Fruit fly (Drosophila melanogaster) whole organism, embryonic: Measurements from ENCODE around the gene Sfp26Ad.
A peak's percentile ranks its signal among the peaks of the same experiment; 100 is the strongest.

Experiments used
- Antp ChIP-seq: fragments of 200-800 bp; sonication (Bioruptor generic); optimal IDR thresholded peaks from 3 replicates; lab custom pipeline; 2016; ENCODE audit warnings: missing biosample characterization, missing genetic modification characterization
- Asciz ChIP-seq: fragments of 200-800 bp; sonication (Bioruptor generic); optimal IDR thresholded peaks from 2 replicates; lab custom pipeline; 2017; ENCODE audit warnings: missing biosample characterization, mild to moderate bottlenecking, missing genetic modification characterization, missing genetic modification reagents
- Bgb ChIP-seq: fragments of 200-800 bp; sonication (Bioruptor generic); IDR thresholded peaks from 2 replicates; pipeline ENCODE4 v1.3.6; 2022; ENCODE audit warnings: missing biosample characterization, missing genetic modification characterization; ENCODE audit not compliant: partially characterized antibody
- Bteb2 ChIP-seq: fragments of 200-800 bp; sonication (Bioruptor generic); optimal IDR thresholded peaks from 2 replicates; lab custom pipeline; 2016; ENCODE audit warnings: missing biosample characterization, missing genetic modification characterization
- CG10147 ChIP-seq: fragments of 200-800 bp; sonication (Bioruptor generic); optimal IDR thresholded peaks from 2 replicates; lab custom pipeline; 2019; ENCODE audit warnings: missing biosample characterization, mild to moderate bottlenecking, missing genetic modification characterization, moderate library complexity
- CG11723 ChIP-seq: fragments of 200-800 bp; sonication (Bioruptor generic); optimal IDR thresholded peaks from 2 replicates; lab custom pipeline; 2017; ENCODE audit warnings: missing biosample characterization, mild to moderate bottlenecking, missing genetic modification characterization
- CG13123 ChIP-seq: fragments of 200-800 bp; sonication (Bioruptor generic); optimal IDR thresholded peaks from 2 replicates; lab custom pipeline; 2016; ENCODE audit warnings: missing biosample characterization, missing genetic modification characterization
- CG16863 ChIP-seq: fragments of 200-800 bp; sonication (Bioruptor generic); optimal IDR thresholded peaks from 3 replicates; lab custom pipeline; 2016; ENCODE audit warnings: missing biosample characterization, missing genetic modification characterization
- CG17385 ChIP-seq: fragments of 200-800 bp; sonication (Bioruptor generic); optimal IDR thresholded peaks from 3 replicates; lab custom pipeline; 2018; ENCODE audit warnings: missing biosample characterization, mild to moderate bottlenecking, missing genetic modification characterization
- CG18599 ChIP-seq: fragments of 200-800 bp; sonication (Bioruptor generic); optimal IDR thresholded peaks from 3 replicates; lab custom pipeline; 2017; ENCODE audit warnings: missing biosample characterization, missing genetic modification characterization, mild to moderate bottlenecking, moderate library complexity, missing genetic modification reagents
- CG3163 ChIP-seq: fragments of 200-800 bp; sonication (Bioruptor generic); optimal IDR thresholded peaks from 3 replicates; lab custom pipeline; 2016; ENCODE audit warnings: missing biosample characterization, missing genetic modification characterization
- CG34224 ChIP-seq: fragments of 200-800 bp; sonication (Bioruptor generic); IDR thresholded peaks from 3 replicates; pipeline ENCODE4 v1.3.6; 2022; ENCODE audit warnings: missing biosample characterization, missing genetic modification characterization; ENCODE audit not compliant: partially characterized antibody
- CG3995 ChIP-seq: fragments of 200-800 bp; sonication (Bioruptor generic); optimal IDR thresholded peaks from 3 replicates; lab custom pipeline; 2016; ENCODE audit warnings: missing biosample characterization, missing genetic modification characterization
- CG4328 ChIP-seq: fragments of 200-800 bp; sonication (Bioruptor generic); optimal IDR thresholded peaks from 3 replicates; lab custom pipeline; 2017; ENCODE audit warnings: missing biosample characterization, missing genetic modification reagents, missing genetic modification characterization
- CG43689 ChIP-seq: fragments of 200-800 bp; sonication (Bioruptor generic); IDR thresholded peaks from 2 replicates; pipeline ENCODE4 v1.3.6; 2022; ENCODE audit warnings: missing biosample characterization, missing genetic modification characterization
- CG4404 ChIP-seq: fragments of 200-800 bp; sonication (Bioruptor generic); IDR thresholded peaks from 2 replicates; pipeline ENCODE4 v1.3.6; 2022; ENCODE audit warnings: missing biosample characterization, missing genetic modification characterization
- CG4617 ChIP-seq: fragments of 200-800 bp; sonication (Bioruptor generic); optimal IDR thresholded peaks from 3 replicates; lab custom pipeline; 2016; ENCODE audit warnings: missing biosample characterization, missing genetic modification characterization, borderline replicate concordance
- CG4820 ChIP-seq: fragments of 200-800 bp; sonication (Bioruptor generic); optimal IDR thresholded peaks from 3 replicates; lab custom pipeline; 2016; ENCODE audit warnings: missing biosample characterization, missing genetic modification characterization
- CG6683 ChIP-seq: fragments of 200-800 bp; sonication (Bioruptor generic); optimal IDR thresholded peaks from 2 replicates; lab custom pipeline; 2017; ENCODE audit warnings: missing biosample characterization, mild to moderate bottlenecking, missing genetic modification characterization, missing genetic modification reagents
- CG7271 ChIP-seq: fragments of 200-800 bp; sonication (Bioruptor generic); optimal IDR thresholded peaks from 2 replicates; lab custom pipeline; 2018; ENCODE audit warnings: missing biosample characterization, mild to moderate bottlenecking, missing genetic modification characterization, moderate library complexity
- CG7357 ChIP-seq: fragments of 200-800 bp; sonication (Bioruptor generic); IDR thresholded peaks from 3 replicates; pipeline ENCODE4 v1.3.6; 2022; ENCODE audit warnings: missing biosample characterization, missing genetic modification characterization
- CG8478 ChIP-seq: fragments of >200 bp; optimal IDR thresholded peaks from 2 replicates; lab custom pipeline; 2018
- CG9797 ChIP-seq: fragments of 200-800 bp; sonication (Bioruptor generic); optimal IDR thresholded peaks from 3 replicates; lab custom pipeline; 2018; ENCODE audit warnings: missing biosample characterization, mild to moderate bottlenecking, missing genetic modification characterization
- CG9932 ChIP-seq: fragments of 200-800 bp; sonication (Bioruptor generic); IDR thresholded peaks from 2 replicates; pipeline ENCODE4 v1.3.6; 2022; ENCODE audit warnings: missing biosample characterization, missing genetic modification characterization
- Camta ChIP-seq: fragments of 200-800 bp; sonication (Bioruptor generic); optimal IDR thresholded peaks from 2 replicates; lab custom pipeline; 2016; ENCODE audit warnings: missing biosample characterization, missing genetic modification characterization
- Dad ChIP-seq: fragments of 200-800 bp; sonication (Bioruptor generic); optimal IDR thresholded peaks from 3 replicates; lab custom pipeline; 2016; ENCODE audit warnings: missing biosample characterization, missing genetic modification characterization
- Dref ChIP-seq: fragments of 200-800 bp; sonication (Bioruptor generic); IDR thresholded peaks from 2 replicates; pipeline ENCODE4 v1.3.6; 2022; ENCODE audit warnings: missing biosample characterization, missing genetic modification characterization
- E2f2 ChIP-seq: fragments of 200-800 bp; sonication (Bioruptor generic); IDR thresholded peaks from 2 replicates; pipeline ENCODE4 v1.3.6; 2022; ENCODE audit warnings: missing biosample characterization, missing genetic modification characterization
- Eip74EF ChIP-seq, 2 experiments: fragments of 200-800 bp in 1 of 2; fragments of >200 bp in 1 of 2; sonication (Bioruptor generic) in 1 of 2; optimal IDR thresholded peaks; 2 replicates each; lab custom pipeline; 2017 to 2019; ENCODE audit warnings: missing biosample characterization in 2 of 2, missing genetic modification characterization in 2 of 2, mild to moderate bottlenecking in 1 of 2, moderate library complexity in 1 of 2
- HmgD ChIP-seq: fragments of 200-800 bp; sonication (Bioruptor generic); optimal IDR thresholded peaks from 3 replicates; lab custom pipeline; 2016; ENCODE audit warnings: missing biosample characterization, missing genetic modification characterization
- Kr ChIP-seq: fragments of 200-800 bp; sonication (Bioruptor generic); optimal IDR thresholded peaks from 2 replicates; lab custom pipeline; 2017; ENCODE audit warnings: missing biosample characterization, mild to moderate bottlenecking, missing genetic modification characterization
- MTF-1 ChIP-seq: fragments of 200-800 bp; sonication (Bioruptor generic); optimal IDR thresholded peaks from 2 replicates; lab custom pipeline; 2018; ENCODE audit warnings: missing biosample characterization, mild to moderate bottlenecking, missing genetic modification characterization, borderline replicate concordance
- PHDP ChIP-seq: fragments of 200-800 bp; sonication (Bioruptor generic); optimal IDR thresholded peaks from 3 replicates; lab custom pipeline; 2018; ENCODE audit warnings: missing biosample characterization, mild to moderate bottlenecking, missing genetic modification characterization, moderate library complexity
- Rx ChIP-seq: fragments of 200-800 bp; sonication (Bioruptor generic); IDR thresholded peaks from 2 replicates; pipeline ENCODE4 v1.3.6; 2022; ENCODE audit warnings: missing biosample characterization, missing genetic modification characterization
- Vsx1 ChIP-seq: fragments of 200-800 bp; sonication (Bioruptor generic); optimal IDR thresholded peaks from 2 replicates; lab custom pipeline; 2017; ENCODE audit warnings: missing biosample characterization, mild to moderate bottlenecking, missing genetic modification characterization, missing genetic modification reagents
- ato ChIP-seq: fragments of 200-800 bp; sonication (Bioruptor generic); IDR thresholded peaks from 2 replicates; pipeline ENCODE4 v1.3.6; 2022; ENCODE audit warnings: missing biosample characterization, missing genetic modification characterization; ENCODE audit not compliant: partially characterized antibody
- chm ChIP-seq: fragments of 200-800 bp; sonication (Bioruptor generic); IDR thresholded peaks from 2 replicates; pipeline ENCODE4 v1.3.6; 2022; ENCODE audit warnings: missing biosample characterization, missing genetic modification characterization
- da ChIP-seq: fragments of 200-800 bp; sonication (Bioruptor generic); optimal IDR thresholded peaks from 2 replicates; lab custom pipeline; 2016; ENCODE audit warnings: missing biosample characterization, missing genetic modification characterization
- dmrt11E ChIP-seq: fragments of 200-800 bp; sonication (Bioruptor generic); optimal IDR thresholded peaks from 3 replicates; lab custom pipeline; 2018; ENCODE audit warnings: missing biosample characterization, mild to moderate bottlenecking, missing genetic modification characterization, moderate library complexity
- gsb-n ChIP-seq: fragments of 200-800 bp; sonication (Bioruptor generic); optimal IDR thresholded peaks from 3 replicates; lab custom pipeline; 2018; ENCODE audit warnings: missing biosample characterization, mild to moderate bottlenecking, missing genetic modification characterization
- jing ChIP-seq: fragments of 200-800 bp; sonication (Bioruptor generic); optimal IDR thresholded peaks from 2 replicates; lab custom pipeline; 2018; ENCODE audit warnings: missing biosample characterization, mild to moderate bottlenecking, missing genetic modification characterization
- kay ChIP-seq: fragments of 200-800 bp; sonication (Bioruptor generic); optimal IDR thresholded peaks from 2 replicates; lab custom pipeline; 2016; ENCODE audit warnings: missing biosample characterization, missing genetic modification characterization
- knrl ChIP-seq: fragments of 200-800 bp; sonication (Bioruptor generic); IDR thresholded peaks from 3 replicates; pipeline ENCODE4 v1.3.6; 2022; ENCODE audit warnings: missing biosample characterization, missing genetic modification characterization; ENCODE audit not compliant: partially characterized antibody
- phol ChIP-seq: fragments of 200-800 bp; sonication (Bioruptor generic); optimal IDR thresholded peaks from 3 replicates; lab custom pipeline; 2018; ENCODE audit warnings: missing biosample characterization, mild to moderate bottlenecking, missing genetic modification characterization, moderate library complexity
- pnt ChIP-seq: fragments of 200-800 bp; sonication (Bioruptor generic); optimal IDR thresholded peaks from 3 replicates; lab custom pipeline; 2016; ENCODE audit warnings: missing biosample characterization, missing genetic modification characterization
- sens-2 ChIP-seq: fragments of 200-800 bp; sonication (Bioruptor generic); IDR thresholded peaks from 2 replicates; pipeline ENCODE4 v1.3.6; 2022; ENCODE audit warnings: missing biosample characterization, missing genetic modification characterization
- sima ChIP-seq: fragments of 200-800 bp; sonication (Bioruptor generic); optimal IDR thresholded peaks from 2 replicates; lab custom pipeline; 2016; ENCODE audit warnings: missing biosample characterization, missing genetic modification characterization
- sr ChIP-seq: fragments of 200-800 bp; sonication (Bioruptor generic); IDR thresholded peaks from 3 replicates; pipeline ENCODE4 v1.3.6; 2022; ENCODE audit warnings: missing biosample characterization, missing genetic modification characterization
- wor ChIP-seq: fragments of 200-800 bp; sonication (Bioruptor generic); IDR thresholded peaks from 2 replicates; pipeline ENCODE4 v1.3.6; 2022; ENCODE audit warnings: missing biosample characterization, missing genetic modification characterization

The Sfp26Ad gene

dm6 chr2L:5948775-5949526, 5.8 kb upstream of the Sfp26Ad start, which contains the start of gene CG9044 (continued):
- no peak for TF ChIP-seq sima (GFP tag; lab: Kevin White, UChicago)
- TF ChIP-seq Vsx1 (GFP tag; lab: Kevin White, UChicago), result no peak
- peak; percentile 89 for TF ChIP-seq Bgb (GFP tag; lab: Robert Waterston, UW)
- TF ChIP-seq Dad (GFP tag; lab: Kevin White, UChicago), result peak; percentile 59
- no peak for TF ChIP-seq Eip74EF (GFP tag; optimal IDR thresholded peaks at IDR 0.05; lab: Kevin White, UChicago)
- no peak for TF ChIP-seq CG7271 (tag; lab: Kevin White, UChicago)
- peak; percentile 31 for TF ChIP-seq HmgD
- peak; percentile 75 for TF ChIP-seq CG4617 (GFP tag; lab: Kevin White, UChicago)
- no peak for TF ChIP-seq da
- TF ChIP-seq CG3995 (GFP tag; lab: Kevin White, UChicago), result peak; percentile 79
- peak; percentile 83 for TF ChIP-seq CG34224 (GFP tag; lab: Robert Waterston, UW)
- TF ChIP-seq MTF-1, result no peak
- peak; percentile 40 for TF ChIP-seq Antp (GFP tag; lab: Kevin White, UChicago)
- no peak for TF ChIP-seq CG43689
- no peak for TF ChIP-seq PHDP
- peak; percentile 76 for TF ChIP-seq E2f2
- peak; percentile 12 for TF ChIP-seq dmrt11E
- TF ChIP-seq CG9932 (GFP tag; lab: Robert Waterston, UW), result peak; percentile 80
- TF ChIP-seq gsb-n (tag; lab: Kevin White, UChicago), result no peak
- TF ChIP-seq wor (GFP tag; lab: Robert Waterston, UW), result no peak
- TF ChIP-seq CG4328, result no peak
- no peak for TF ChIP-seq CG18599 (GFP tag; lab: Kevin White, UChicago)
- TF ChIP-seq sens-2 (GFP tag; lab: Robert Waterston, UW), result no peak
- TF ChIP-seq CG6683 (GFP tag; lab: Kevin White, UChicago), result no peak
- peak; percentile 57 for TF ChIP-seq Bteb2 (GFP tag; lab: Kevin White, UChicago)
- TF ChIP-seq knrl (GFP tag; lab: Robert Waterston, UW), result peak; percentile 96
- TF ChIP-seq CG8478 (lab: Kevin White, UChicago), result no peak
- no peak for TF ChIP-seq CG9797 (GFP tag; lab: Kevin White, UChicago)
- peak; percentile 42 for TF ChIP-seq Camta (GFP tag; lab: Kevin White, UChicago)
- TF ChIP-seq Rx, result no peak
- TF ChIP-seq Kr (GFP tag; lab: Kevin White, UChicago), result no peak
- peak; percentile 12 for TF ChIP-seq CG3163
- 0 out of 3 replicates have a peak, but pooled peaks have one; percentile 6 for TF ChIP-seq CG7357 (GFP tag; lab: Robert Waterston, UW)
- peak; percentile 19 for TF ChIP-seq CG16863 (GFP tag; lab: Kevin White, UChicago)
- no peak for TF ChIP-seq chm (GFP tag; lab: Robert Waterston, UW)
- no peak for TF ChIP-seq Asciz (GFP tag; lab: Kevin White, UChicago)
- peak; percentile 81 for TF ChIP-seq ato
- peak; percentile 24 for TF ChIP-seq kay (GFP tag; lab: Kevin White, UChicago)
- TF ChIP-seq jing (GFP tag; lab: Kevin White, UChicago), result no peak
- no peak for TF ChIP-seq CG10147 (GFP tag; lab: Kevin White, UChicago)
- TF ChIP-seq CG17385, result peak; percentile 97
- TF ChIP-seq CG4404, result peak; percentile 45; the same call in 1 of the 2 replicates
- TF ChIP-seq CG4820 (GFP tag; lab: Kevin White, UChicago), result peak; percentile 39
- TF ChIP-seq CG13123, result peak; percentile 11
- peak; percentile 66 for TF ChIP-seq pnt (GFP tag; lab: Kevin White, UChicago)
- TF ChIP-seq phol, result peak; percentile 78
- no peak for TF ChIP-seq sr
- TF ChIP-seq Dref, result no peak; the same call in none of the 2 replicates
- TF ChIP-seq CG11723 (GFP tag; lab: Kevin White, UChicago), result no peak
